Worm (Caenorhabditis elegans) whole organism, L3 larva: Measurements from ENCODE around the gene gad-1.

Source experiments
- R02D3.7 ChIP-seq: fragments of 150-350 bp; optimal IDR thresholded peaks from 2 replicates; lab custom pipeline; 2014; ENCODE audit warnings: missing biosample characterization, missing genetic modification characterization
- ZK546.5 ChIP-seq: sonication (generic microtip); optimal IDR thresholded peaks from 2 replicates; lab custom pipeline; 2017; ENCODE audit warnings: missing biosample characterization, missing genetic modification characterization
- aly-2 ChIP-seq: fragments of 150-350 bp; optimal IDR thresholded peaks from 2 replicates; lab custom pipeline; 2014; ENCODE audit warnings: missing biosample characterization, missing genetic modification characterization
- ama-1 ChIP-seq: fragments of 150-350 bp; optimal IDR thresholded peaks from 2 replicates; lab custom pipeline; 2018
- ceh-16 ChIP-seq: sonication (generic microtip); optimal IDR thresholded peaks from 2 replicates; lab custom pipeline; 2017; ENCODE audit warnings: missing biosample characterization, missing genetic modification characterization
- ceh-28 ChIP-seq: fragments of 150-350 bp; optimal IDR thresholded peaks from 2 replicates; lab custom pipeline; 2014; ENCODE audit warnings: missing biosample characterization, missing genetic modification reagents, missing genetic modification characterization
- ceh-82 ChIP-seq: fragments of 150-350 bp; optimal IDR thresholded peaks from 2 replicates; lab custom pipeline; 2014; ENCODE audit warnings: missing biosample characterization, missing genetic modification characterization
- ceh-9 ChIP-seq: sonication (generic microtip); optimal IDR thresholded peaks from 2 replicates; lab custom pipeline; 2018; ENCODE audit warnings: missing biosample characterization, missing genetic modification characterization
- daf-12 ChIP-seq: fragments of 150-350 bp; optimal IDR thresholded peaks from 2 replicates; lab custom pipeline; 2014; ENCODE audit warnings: missing biosample characterization, missing genetic modification reagents, missing genetic modification characterization
- egl-27 ChIP-seq: sonication (generic microtip); optimal IDR thresholded peaks from 4 replicates; lab custom pipeline; 2017; ENCODE audit warnings: missing biosample characterization, missing genetic modification reagents, missing genetic modification characterization
- egl-5 ChIP-seq: fragments of 150-350 bp; optimal IDR thresholded peaks from 2 replicates; lab custom pipeline; 2017; ENCODE audit warnings: missing biosample characterization, missing genetic modification reagents, missing genetic modification characterization, inconsistent platforms
- elt-1 ChIP-seq: fragments of 150-350 bp; optimal IDR thresholded peaks from 2 replicates; lab custom pipeline; 2014; ENCODE audit warnings: missing biosample characterization, missing genetic modification characterization
- elt-2 ChIP-seq: sonication (generic microtip); optimal IDR thresholded peaks from 2 replicates; lab custom pipeline; 2016; ENCODE audit warnings: missing genetic modification reagents, mild to moderate bottlenecking, missing genetic modification characterization, missing compliant biosample characterization
- elt-3 ChIP-seq, 3 experiments: fragments of 150-350 bp in 1 of 3; sonication (generic microtip) in 2 of 3; optimal IDR thresholded peaks; 2 replicates in 2 of 3; 4 replicates in 1 of 3; lab custom pipeline; 2014 to 2017; ENCODE audit warnings: missing biosample characterization in 3 of 3, missing genetic modification characterization in 3 of 3
- eor-1 ChIP-seq, 2 experiments: fragments of 150-350 bp; optimal IDR thresholded peaks; 2 replicates each; lab custom pipeline; 2014 to 2018; ENCODE audit warnings: missing biosample characterization in 2 of 2, missing genetic modification characterization in 2 of 2
- fkh-10 ChIP-seq: sonication (generic microtip); optimal IDR thresholded peaks from 2 replicates; lab custom pipeline; 2017; ENCODE audit warnings: missing biosample characterization, missing genetic modification reagents, missing genetic modification characterization
- fkh-2 ChIP-seq: fragments of 150-350 bp; optimal IDR thresholded peaks from 2 replicates; lab custom pipeline; 2014; ENCODE audit warnings: missing biosample characterization, missing genetic modification reagents, missing genetic modification characterization
- fos-1 ChIP-seq: fragments of 150-350 bp; optimal IDR thresholded peaks from 2 replicates; lab custom pipeline; 2014; ENCODE audit warnings: missing biosample characterization, missing genetic modification characterization
- hmg-11 ChIP-seq: sonication (generic microtip); optimal IDR thresholded peaks from 2 replicates; lab custom pipeline; 2016; ENCODE audit warnings: missing genetic modification characterization, missing compliant biosample characterization
- jun-1 ChIP-seq: fragments of 150-350 bp; optimal IDR thresholded peaks from 2 replicates; lab custom pipeline; 2014; ENCODE audit warnings: missing biosample characterization, missing genetic modification reagents, missing genetic modification characterization
- lin-15B ChIP-seq: fragments of 150-350 bp; optimal IDR thresholded peaks from 2 replicates; lab custom pipeline; 2014; ENCODE audit warnings: missing biosample characterization, missing genetic modification characterization
- lin-39 ChIP-seq: fragments of 150-350 bp; optimal IDR thresholded peaks from 2 replicates; lab custom pipeline; 2018; ENCODE audit warnings: missing biosample characterization, missing genetic modification reagents, missing genetic modification characterization
- lsy-12 ChIP-seq: sonication (generic microtip); optimal IDR thresholded peaks from 2 replicates; lab custom pipeline; 2016; ENCODE audit warnings: mild to moderate bottlenecking, missing genetic modification characterization, missing compliant biosample characterization
- mdl-1 ChIP-seq: fragments of 150-350 bp; optimal IDR thresholded peaks from 2 replicates; lab custom pipeline; 2014; ENCODE audit warnings: missing biosample characterization, missing genetic modification characterization
- mml-1 ChIP-seq: fragments of 150-350 bp; sonication (generic microtip); optimal IDR thresholded peaks from 3 replicates; lab custom pipeline; 2014; ENCODE audit warnings: missing biosample characterization, missing genetic modification characterization
- nfya-1 ChIP-seq: sonication (generic microtip); optimal IDR thresholded peaks from 2 replicates; lab custom pipeline; 2017; ENCODE audit warnings: missing genetic modification characterization, mild to moderate bottlenecking, missing compliant biosample characterization, antibody characterized with exemption, moderate library complexity; ENCODE audit not compliant: insufficient read depth
- nhr-11 ChIP-seq: fragments of 150-350 bp; optimal IDR thresholded peaks from 2 replicates; lab custom pipeline; 2014; ENCODE audit warnings: missing biosample characterization, missing genetic modification characterization
- nhr-12 ChIP-seq: fragments of 150-350 bp; optimal IDR thresholded peaks from 2 replicates; lab custom pipeline; 2014; ENCODE audit warnings: missing biosample characterization, missing genetic modification characterization
- nhr-23 ChIP-seq: fragments of 150-350 bp; optimal IDR thresholded peaks from 2 replicates; lab custom pipeline; 2014; ENCODE audit warnings: missing biosample characterization, missing genetic modification reagents, missing genetic modification characterization
- nhr-237 ChIP-seq: fragments of 150-350 bp; optimal IDR thresholded peaks from 2 replicates; lab custom pipeline; 2014; ENCODE audit warnings: missing biosample characterization, missing genetic modification characterization
- nhr-25 ChIP-seq: sonication (generic microtip); optimal IDR thresholded peaks from 2 replicates; lab custom pipeline; 2017; ENCODE audit warnings: missing biosample characterization, missing genetic modification characterization
- nhr-28 ChIP-seq: fragments of 150-350 bp; optimal IDR thresholded peaks from 2 replicates; lab custom pipeline; 2014; ENCODE audit warnings: missing biosample characterization, missing genetic modification characterization
- nhr-43 ChIP-seq: sonication (generic microtip); optimal IDR thresholded peaks from 2 replicates; lab custom pipeline; 2016; ENCODE audit warnings: mild to moderate bottlenecking, missing genetic modification characterization, missing compliant biosample characterization; ENCODE audit not compliant: poor library complexity, severe bottlenecking
- nhr-67 ChIP-seq: fragments of 150-350 bp; optimal IDR thresholded peaks from 2 replicates; lab custom pipeline; 2014; ENCODE audit warnings: missing biosample characterization, missing genetic modification characterization
- nhr-76 ChIP-seq: fragments of 150-350 bp; sonication (generic microtip); optimal IDR thresholded peaks from 5 replicates; lab custom pipeline; 2014; ENCODE audit warnings: missing biosample characterization, missing genetic modification characterization
- nhr-77 ChIP-seq: fragments of 150-350 bp; optimal IDR thresholded peaks from 2 replicates; lab custom pipeline; 2014; ENCODE audit warnings: missing biosample characterization, missing genetic modification characterization
- pha-4 ChIP-seq: fragments of 150-350 bp; optimal IDR thresholded peaks from 2 replicates; lab custom pipeline; 2014; ENCODE audit warnings: missing biosample characterization, missing genetic modification reagents, missing genetic modification characterization
- pqm-1 ChIP-seq: fragments of 150-350 bp; optimal IDR thresholded peaks from 2 replicates; lab custom pipeline; 2017; ENCODE audit warnings: missing biosample characterization, missing genetic modification characterization, inconsistent platforms
- sea-2 ChIP-seq: fragments of 150-350 bp; sonication (generic microtip); optimal IDR thresholded peaks from 4 replicates; lab custom pipeline; 2014; ENCODE audit warnings: missing biosample characterization, missing genetic modification reagents, missing genetic modification characterization
- skn-1 ChIP-seq: fragments of 150-350 bp; optimal IDR thresholded peaks from 2 replicates; lab custom pipeline; 2014; ENCODE audit warnings: missing biosample characterization, missing genetic modification characterization
- snpc-4 ChIP-seq: fragments of 150-350 bp; optimal IDR thresholded peaks from 2 replicates; lab custom pipeline; 2014; ENCODE audit warnings: missing biosample characterization, missing genetic modification characterization
- tbx-2 ChIP-seq: sonication (generic microtip); optimal IDR thresholded peaks from 2 replicates; lab custom pipeline; 2016; ENCODE audit warnings: mild to moderate bottlenecking, missing genetic modification characterization, missing compliant biosample characterization
- unc-39 ChIP-seq: sonication (generic microtip); optimal IDR thresholded peaks from 4 replicates; lab custom pipeline; 2017; ENCODE audit warnings: missing biosample characterization, missing genetic modification characterization
- unc-62 ChIP-seq: fragments of 150-350 bp; sonication (generic microtip); optimal IDR thresholded peaks from 4 replicates; lab custom pipeline; 2014; ENCODE audit warnings: missing biosample characterization, missing genetic modification reagents, missing genetic modification characterization
- zag-1 ChIP-seq: fragments of 150-350 bp; optimal IDR thresholded peaks from 2 replicates; lab custom pipeline; 2014; ENCODE audit warnings: missing biosample characterization, missing genetic modification characterization
- ztf-11 ChIP-seq: fragments of 150-350 bp; optimal IDR thresholded peaks from 2 replicates; lab custom pipeline; 2014; ENCODE audit warnings: missing biosample characterization, missing genetic modification characterization
- ztf-4 ChIP-seq: fragments of 150-350 bp; optimal IDR thresholded peaks from 2 replicates; lab custom pipeline; 2014; ENCODE audit warnings: missing biosample characterization, missing genetic modification characterization

Gene gad-1

DNA sequence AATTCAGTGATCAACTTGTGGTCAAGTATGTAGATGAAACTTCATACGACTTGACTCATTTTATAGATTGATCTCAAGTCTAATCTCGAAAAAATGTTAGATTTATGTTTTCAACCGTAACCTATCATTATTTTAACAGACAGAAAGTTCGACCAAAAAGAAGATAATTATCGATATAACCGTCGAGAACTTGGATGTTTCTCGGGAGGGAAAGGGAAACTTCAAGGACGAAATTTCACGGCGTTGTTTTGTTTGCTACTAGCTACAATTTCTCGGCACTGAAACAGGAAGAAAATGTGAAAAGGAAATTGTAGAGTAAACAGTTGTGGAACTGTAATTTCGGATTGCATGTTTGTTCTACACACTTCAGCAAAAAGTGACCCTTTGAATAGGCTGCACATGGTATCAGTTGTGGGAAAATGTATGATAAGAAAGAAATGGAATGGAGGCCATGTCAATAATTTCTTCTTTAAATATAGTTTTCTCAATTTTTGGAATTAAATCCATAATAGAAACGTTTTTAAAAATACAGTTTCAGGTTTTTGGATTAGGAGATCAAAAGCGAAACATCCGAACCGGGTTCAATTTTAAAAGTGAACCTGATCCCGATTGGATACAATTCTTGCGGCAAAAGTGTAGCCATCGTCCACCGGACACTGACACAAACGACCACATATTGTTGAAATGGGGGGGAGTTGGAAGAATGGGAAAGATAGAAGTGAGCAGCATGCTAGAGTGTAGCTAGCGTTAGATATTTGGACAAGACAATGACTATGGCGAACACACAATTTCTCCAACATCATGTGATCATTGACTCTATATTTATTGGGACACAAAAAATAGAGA lies 2.5 kb downstream of the gad-1 start:
- no peak for TF ChIP-seq daf-12
- peak; percentile 13 for TF ChIP-seq nhr-43
- TF ChIP-seq pha-4, result peak; percentile 54
- TF ChIP-seq pqm-1 (tag; lab: Kevin White, UChicago), result peak; percentile 56
- no peak for TF ChIP-seq nhr-23 (tag; lab: Kevin White, UChicago)
- peak; percentile 52 for TF ChIP-seq elt-2 (tag; lab: Kevin White, UChicago)
- no peak for TF ChIP-seq mdl-1
- no peak for TF ChIP-seq nhr-12

ce11 chrV:6429870-6430339 lies 3.4 kb downstream of the gad-1 start, which contains the start of gene alh-4:
TSS of gene alh-4 (minus strand) at chrV:6429920.
- TF ChIP-seq nhr-76 (no peak), nhr-23 (tag; lab: Kevin White, UChicago) (peak; percentile 56), nhr-25 (tag; lab: Kevin White, UChicago) (peak; percentile 42)

DNA sequence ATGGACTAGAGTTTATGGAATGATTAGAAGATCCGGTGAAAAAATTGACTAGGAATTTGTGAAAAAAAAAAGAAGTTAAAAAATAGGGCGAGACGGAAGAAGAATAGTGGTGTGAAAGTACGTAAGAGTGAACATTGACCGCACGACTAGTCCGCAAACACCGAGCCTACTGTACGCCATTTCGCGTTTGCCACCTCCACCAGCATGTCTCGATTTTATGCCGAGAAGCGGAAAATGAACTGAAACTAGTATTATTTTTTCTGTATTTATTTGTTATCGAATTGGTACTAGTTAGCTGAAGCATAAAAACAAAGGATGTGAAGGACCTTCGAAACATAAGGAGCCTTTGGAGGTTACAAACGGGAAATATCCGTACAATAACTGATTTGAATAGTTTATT lies 5.9 kb downstream of the gad-1 start:
- TF ChIP-seq nhr-237 (tag; lab: Kevin White, UChicago) (no peak), ceh-28 (tag; lab: Kevin White, UChicago) (peak; percentile 30), ama-1 (lab: Kevin White, UChicago) (peak; percentile 73), ceh-16 (no peak), nhr-12 (no peak), lin-39 (tag; lab: Kevin White, UChicago) (peak; percentile 51), fkh-2 (tag; lab: Kevin White, UChicago) (no peak), unc-39 (tag; lab: Kevin White, UChicago) (no peak), aly-2 (tag; lab: Kevin White, UChicago) (no peak), tbx-2 (no peak), nhr-67 (no peak), ZK546.5 (tag; lab: Kevin White, UChicago) (no peak), ztf-4 (tag; lab: Kevin White, UChicago) (no peak), nhr-23 (tag; lab: Kevin White, UChicago) (peak; percentile 18), lsy-12 (peak; percentile 28), nhr-11 (tag; lab: Kevin White, UChicago) (no peak), nhr-77 (tag; lab: Kevin White, UChicago) (no peak), lin-15B (tag; lab: Kevin White, UChicago) (peak; percentile 63), snpc-4 (peak; percentile 11), elt-3 (tag; optimal IDR thresholded peaks at IDR 0.05; lab: Kevin White, UChicago) (no peak), daf-12 (no peak), sea-2 (GFP tag; lab: Kevin White, UChicago) (no peak), ceh-82 (tag; lab: Kevin White, UChicago) (no peak), ztf-11 (tag; lab: Kevin White, UChicago) (no peak), elt-1 (tag; lab: Kevin White, UChicago) (no peak), nhr-28 (tag; lab: Kevin White, UChicago) (no peak), pqm-1 (tag; lab: Kevin White, UChicago) (no peak), pha-4 (peak; percentile 30), nhr-76 (no peak), zag-1 (no peak), jun-1 (tag; lab: Kevin White, UChicago) (no peak), fkh-10 (GFP tag; lab: Kevin White, UChicago) (no peak), egl-27 (tag; lab: Kevin White, UChicago) (no peak), nhr-43 (peak; percentile 14), elt-2 (tag; lab: Kevin White, UChicago) (peak; percentile 31), egl-5 (tag; lab: Kevin White, UChicago) (no peak), unc-62 (GFP tag; lab: Kevin White, UChicago) (no peak), R02D3.7 (peak; percentile 1), eor-1 (tag; optimal IDR thresholded peaks at IDR 0.05; lab: Kevin White, UChicago) (no peak), ceh-9 (tag; lab: Kevin White, UChicago) (no peak), nfya-1 (peak; percentile 74), fos-1 (tag; lab: Kevin White, UChicago) (no peak), mdl-1 (no peak), hmg-11 (tag; lab: Kevin White, UChicago) (peak; percentile 82), nhr-25 (tag; lab: Kevin White, UChicago) (peak; percentile 46), mml-1 (tag; lab: Kevin White, UChicago) (no peak), skn-1 (tag; lab: Kevin White, UChicago) (no peak)
